Fruit fly (Drosophila melanogaster) S2 (cell line): ENCODE data around the gene CG13033.

ENCODE experiments used
- CG8478 ChIP-seq: fragments of >200 bp; optimal IDR thresholded peaks from 2 replicates; lab custom pipeline; 2018
- CTCF ChIP-seq, 2 experiments: fragments of >200 bp; optimal IDR thresholded peaks; 2 replicates each; lab custom pipeline; 2018

DNA sequence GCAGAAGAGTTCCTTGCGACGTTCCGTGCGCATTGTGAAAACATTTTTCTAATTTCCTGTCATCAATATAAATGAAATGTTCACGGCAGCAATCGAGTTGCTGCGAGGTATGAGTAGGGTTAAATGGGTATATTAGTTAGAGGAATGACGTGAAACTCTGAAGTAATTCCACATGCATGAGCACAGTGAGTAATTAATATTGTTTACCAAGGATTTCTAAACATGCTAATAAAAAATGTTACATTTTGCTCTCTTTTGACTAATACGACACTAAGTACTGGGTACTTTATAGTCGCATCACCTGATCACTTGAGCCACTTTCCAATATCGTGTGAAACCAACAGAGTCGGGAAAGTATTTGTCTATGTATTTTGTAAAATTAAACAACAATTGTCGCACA lies 1.2 kb downstream of the CG13033 start:
- no peak for TF ChIP-seq CG8478 (lab: Kevin White, UChicago)
- no peak for TF ChIP-seq CTCF (optimal IDR thresholded peaks at IDR 0.05; lab: Kevin White, UChicago)
